Worm (Caenorhabditis elegans): ENCODE results near the gene C39F7.1.

DNA sequence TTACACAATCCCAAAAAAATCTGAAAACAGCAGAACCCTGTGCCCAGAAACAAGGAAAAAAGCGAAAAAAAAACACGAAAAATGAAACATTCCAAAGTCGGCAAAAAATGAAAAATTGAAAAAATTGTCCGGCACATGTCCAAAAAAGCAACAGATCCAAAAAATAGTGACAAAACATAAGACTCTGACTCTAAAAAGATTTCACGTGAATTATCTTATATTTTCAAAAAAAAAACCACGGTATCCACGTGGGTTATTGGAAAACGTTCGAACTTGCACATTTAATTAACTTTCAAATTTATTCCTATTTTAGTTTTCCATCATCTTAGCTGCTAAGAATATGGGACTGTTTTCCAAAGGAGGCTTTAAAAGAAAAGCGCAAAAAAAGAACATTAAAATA, 10.5 kb downstream of the C39F7.1 start, which contains the start of gene Y75B7B.1:
- TF ChIP-seq ref-1 (GFP tag; conservative IDR thresholded peaks at IDR 0.05) (no peak), flt-1 (GFP tag; IDR thresholded peaks at IDR 0.05) (no peak), klf-2 (GFP tag; conservative IDR thresholded peaks at IDR 0.05) (no peak)
